1 fruit fly cellular context compared by ENCODE assay signal in the genomic region with DNA sequence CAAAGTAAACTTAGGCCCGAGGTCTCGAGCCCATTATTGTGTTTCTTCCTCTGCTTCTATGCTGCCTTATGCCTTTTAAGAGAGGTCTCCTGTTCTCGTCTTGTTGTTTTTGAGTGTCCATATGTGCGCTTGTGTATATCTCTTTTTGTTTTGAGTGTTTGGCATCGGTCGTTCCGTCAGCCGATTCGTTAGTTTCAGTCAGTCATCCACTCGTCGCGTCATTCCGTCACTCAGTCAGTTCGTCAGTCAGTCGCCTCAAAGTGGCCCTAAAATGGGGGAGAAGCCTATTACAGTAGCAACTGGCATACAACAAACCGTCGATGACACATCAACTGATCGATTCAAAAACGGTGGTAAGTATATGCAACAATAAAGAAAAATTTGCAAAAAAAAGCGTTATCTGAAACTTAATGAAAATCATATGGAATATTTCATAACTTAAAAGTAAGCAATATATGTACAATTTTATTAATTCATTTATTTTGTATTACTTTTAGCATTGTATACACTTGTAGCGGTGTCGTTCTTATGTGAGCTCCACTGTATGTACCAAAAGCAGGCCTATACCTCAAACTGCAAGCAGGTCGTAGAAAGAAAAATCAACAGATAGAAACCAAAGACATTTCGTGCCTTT.
TF ChIP-seq lines count a peak whose summit lies in the region.

No protein-coding gene starts in this region.

TF ChIP-seq in whole organism, embryonic, 481 proteins besides CTCF, POLR2A, EP300 and RAD21 (continued from another document and continues in another):
- peak; percentile 85 for TF ChIP-seq CG10321 (GFP tag; IDR thresholded peaks at IDR 0.05; lab: Robert Waterston, UW)
- no peak for TF ChIP-seq mld (GFP tag; IDR thresholded peaks at IDR 0.05; lab: Robert Waterston, UW; ENCODE audit: partially characterized antibody)
- TF ChIP-seq CG15073 (GFP tag; optimal IDR thresholded peaks at IDR 0.05; lab: Kevin White, UChicago) = peak; percentile 63
- peak; percentile 77 for TF ChIP-seq ac (GFP tag; optimal IDR thresholded peaks at IDR 0.05; lab: Kevin White, UChicago)
- TF ChIP-seq HLHmδ (GFP tag; optimal IDR thresholded peaks at IDR 0.05; lab: Kevin White, UChicago) = peak; percentile 10
- peak; percentile 83 for TF ChIP-seq Atf-2 (GFP tag; optimal IDR thresholded peaks at IDR 0.05; lab: Kevin White, UChicago)
- peak; percentile 86 for TF ChIP-seq CG30403 (GFP tag; optimal IDR thresholded peaks at IDR 0.05; lab: Kevin White, UChicago)
- TF ChIP-seq grau (tag; optimal IDR thresholded peaks at IDR 0.05; lab: Kevin White, UChicago) = peak; percentile 100
- TF ChIP-seq NC2α (GFP tag; optimal IDR thresholded peaks at IDR 0.05; lab: Kevin White, UChicago) = peak; percentile 95
- no peak for TF ChIP-seq Neu2 (GFP tag; optimal IDR thresholded peaks at IDR 0.05; lab: Kevin White, UChicago; ENCODE audit: borderline replicate concordance)
- TF ChIP-seq Taf1 (GFP tag; IDR thresholded peaks at IDR 0.05; lab: Robert Waterston, UW) = peak; percentile 71
- TF ChIP-seq repo (GFP tag; optimal IDR thresholded peaks at IDR 0.05; lab: Kevin White, UChicago) = peak; percentile 66
- peak; percentile 80 for TF ChIP-seq CG11085 (GFP tag; IDR thresholded peaks at IDR 0.05; lab: Robert Waterston, UW)
- peak; percentile 99 for TF ChIP-seq zfh1 (GFP tag; IDR thresholded peaks at IDR 0.05; lab: Robert Waterston, UW)
- TF ChIP-seq caup (GFP tag; optimal IDR thresholded peaks at IDR 0.05; lab: Kevin White, UChicago; ENCODE audit: severe bottlenecking) = peak; percentile 81
- peak; percentile 74 for TF ChIP-seq CG12155 (GFP tag; optimal IDR thresholded peaks at IDR 0.05; lab: Kevin White, UChicago)
- TF ChIP-seq disco-r (GFP tag; optimal IDR thresholded peaks at IDR 0.05; lab: Kevin White, UChicago) = peak; percentile 53
- TF ChIP-seq maf-S (GFP tag; optimal IDR thresholded peaks at IDR 0.05; lab: Kevin White, UChicago) = peak; percentile 74
- TF ChIP-seq Xrp1 (GFP tag; IDR thresholded peaks at IDR 0.05; lab: Robert Waterston, UW) = peak; percentile 97
- peak; percentile 88 for TF ChIP-seq CG9817 (tag; optimal IDR thresholded peaks at IDR 0.05; lab: Kevin White, UChicago)
- peak; percentile 76; the same call in 1 of the 4 replicates for TF ChIP-seq chinmo (GFP tag; IDR thresholded peaks at IDR 0.05; lab: Robert Waterston, UW; ENCODE audit: partially characterized antibody)
- peak; percentile 96 for TF ChIP-seq jigr1 (GFP tag; IDR thresholded peaks at IDR 0.05; lab: Robert Waterston, UW)
- TF ChIP-seq CG7745 (tag; optimal IDR thresholded peaks at IDR 0.05; lab: Kevin White, UChicago) = peak; percentile 74
- peak; percentile 85 for TF ChIP-seq odd (GFP tag; optimal IDR thresholded peaks at IDR 0.05; lab: Kevin White, UChicago)
- TF ChIP-seq luna (GFP tag; optimal IDR thresholded peaks at IDR 0.05; lab: Kevin White, UChicago) = no peak
- TF ChIP-seq Oli (tag; optimal IDR thresholded peaks at IDR 0.05; lab: Kevin White, UChicago) = peak; percentile 96
- peak; percentile 94 for TF ChIP-seq Ssrp (tag; optimal IDR thresholded peaks at IDR 0.05; lab: Kevin White, UChicago)
- peak; percentile 94 for TF ChIP-seq Asciz (GFP tag; optimal IDR thresholded peaks at IDR 0.05; lab: Kevin White, UChicago)
- TF ChIP-seq Abd-B (GFP tag; optimal IDR thresholded peaks at IDR 0.05; lab: Kevin White, UChicago) = peak; percentile 94
- TF ChIP-seq HHEX (GFP tag; optimal IDR thresholded peaks at IDR 0.05; lab: Kevin White, UChicago) = peak; percentile 90
- peak; percentile 95 for TF ChIP-seq Sox102F (GFP tag; optimal IDR thresholded peaks at IDR 0.05; lab: Kevin White, UChicago)
- TF ChIP-seq pros (GFP tag; optimal IDR thresholded peaks at IDR 0.05; lab: Kevin White, UChicago) = peak; percentile 51
- TF ChIP-seq CG31365 (tag; optimal IDR thresholded peaks at IDR 0.05; lab: Kevin White, UChicago) = peak; percentile 67
- TF ChIP-seq CG8089 (GFP tag; optimal IDR thresholded peaks at IDR 0.05; lab: Kevin White, UChicago) = peak; percentile 86
- peak; percentile 86 for TF ChIP-seq B-H1 (GFP tag; IDR thresholded peaks at IDR 0.05; lab: Robert Waterston, UW)
- peak; percentile 92 for TF ChIP-seq CG3726 (GFP tag; IDR thresholded peaks at IDR 0.05; lab: Robert Waterston, UW)
- TF ChIP-seq gro (GFP tag; optimal IDR thresholded peaks at IDR 0.05; lab: Kevin White, UChicago) = peak; percentile 5
- peak; percentile 98 for TF ChIP-seq phol (tag; optimal IDR thresholded peaks at IDR 0.05; lab: Kevin White, UChicago)
- TF ChIP-seq pnt (GFP tag; optimal IDR thresholded peaks at IDR 0.05; lab: Kevin White, UChicago) = peak; percentile 80
- TF ChIP-seq CG4424 (GFP tag; optimal IDR thresholded peaks at IDR 0.05; lab: Kevin White, UChicago) = peak; percentile 94
- TF ChIP-seq PHDP (tag; optimal IDR thresholded peaks at IDR 0.05; lab: Kevin White, UChicago) = peak; percentile 93
- peak; percentile 30 for TF ChIP-seq CG9797 (GFP tag; optimal IDR thresholded peaks at IDR 0.05; lab: Kevin White, UChicago)
- TF ChIP-seq Hr51 (GFP tag; optimal IDR thresholded peaks at IDR 0.05; lab: Kevin White, UChicago) = peak; percentile 93 to 94
- no peak for TF ChIP-seq ato (GFP tag; IDR thresholded peaks at IDR 0.05; lab: Robert Waterston, UW; ENCODE audit: partially characterized antibody)
- TF ChIP-seq pfk (GFP tag; optimal IDR thresholded peaks at IDR 0.05; lab: Kevin White, UChicago) = no peak
- no peak for TF ChIP-seq inv (GFP tag; IDR thresholded peaks at IDR 0.05; lab: Robert Waterston, UW; ENCODE audit: partially characterized antibody)
- peak; percentile 84 for TF ChIP-seq sqz (GFP tag; optimal IDR thresholded peaks at IDR 0.05; lab: Kevin White, UChicago)
- TF ChIP-seq pum (GFP tag; optimal IDR thresholded peaks at IDR 0.05; lab: Kevin White, UChicago) = peak; percentile 88
- TF ChIP-seq rib (GFP tag; IDR thresholded peaks at IDR 0.05; lab: Robert Waterston, UW) = peak; percentile 83
- no peak for TF ChIP-seq Doc3 (GFP tag; IDR thresholded peaks at IDR 0.05; lab: Robert Waterston, UW; ENCODE audit: partially characterized antibody)
- peak; percentile 98 for TF ChIP-seq CG10979 (tag; optimal IDR thresholded peaks at IDR 0.05; lab: Kevin White, UChicago)
- peak; percentile 85 for TF ChIP-seq da (GFP tag; optimal IDR thresholded peaks at IDR 0.05; lab: Kevin White, UChicago)
- peak; percentile 86 for TF ChIP-seq CG3407 (GFP tag; optimal IDR thresholded peaks at IDR 0.05; lab: Kevin White, UChicago)
- TF ChIP-seq CG17186 (GFP tag; optimal IDR thresholded peaks at IDR 0.05; lab: Kevin White, UChicago) = peak; percentile 80
- TF ChIP-seq vfl (GFP tag; optimal IDR thresholded peaks at IDR 0.05; lab: Kevin White, UChicago) = peak; percentile 40
- TF ChIP-seq psq (GFP tag; optimal IDR thresholded peaks at IDR 0.05; lab: Kevin White, UChicago) = peak; percentile 88
- TF ChIP-seq crp (GFP tag; optimal IDR thresholded peaks at IDR 0.05; lab: Kevin White, UChicago) = peak in 1 of 2 experiments; percentile 56
- TF ChIP-seq CG12391 (tag; optimal IDR thresholded peaks at IDR 0.05; lab: Kevin White, UChicago) = peak; percentile 95
- peak; percentile 31 for TF ChIP-seq Ets97D (GFP tag; optimal IDR thresholded peaks at IDR 0.05; lab: Kevin White, UChicago)
- TF ChIP-seq Ada2b (GFP tag; IDR thresholded peaks at IDR 0.05; lab: Robert Waterston, UW) = peak; percentile 89
- TF ChIP-seq CG1603 (tag; optimal IDR thresholded peaks at IDR 0.05; lab: Kevin White, UChicago) = peak; percentile 92
- peak; percentile 81 for TF ChIP-seq TFAM (GFP tag; optimal IDR thresholded peaks at IDR 0.05; lab: Kevin White, UChicago)
- peak; percentile 75 for TF ChIP-seq Side (GFP tag; optimal IDR thresholded peaks at IDR 0.05; lab: Kevin White, UChicago)
- no peak for TF ChIP-seq HLH4C (GFP tag; IDR thresholded peaks at IDR 0.05; lab: Robert Waterston, UW; ENCODE audit: partially characterized antibody)
- no peak for TF ChIP-seq bigmax (GFP tag; optimal IDR thresholded peaks at IDR 0.05; lab: Kevin White, UChicago)
- TF ChIP-seq fd96Cb (tag; optimal IDR thresholded peaks at IDR 0.05; lab: Kevin White, UChicago) = peak; percentile 97
- no peak for TF ChIP-seq CG42726 (GFP tag; IDR thresholded peaks at IDR 0.05; lab: Robert Waterston, UW; ENCODE audit: partially characterized antibody)
- peak; percentile 89 for TF ChIP-seq Ravus (GFP tag; IDR thresholded peaks at IDR 0.05; lab: Robert Waterston, UW)
- TF ChIP-seq YL-1 (GFP tag; optimal IDR thresholded peaks at IDR 0.05; lab: Kevin White, UChicago) = peak; percentile 58
- TF ChIP-seq al (GFP tag; IDR thresholded peaks at IDR 0.05; lab: Robert Waterston, UW) = peak; percentile 87
- TF ChIP-seq NFAT (GFP tag; IDR thresholded peaks at IDR 0.05; lab: Robert Waterston, UW) = peak; percentile 68
- TF ChIP-seq NC2β (GFP tag; optimal IDR thresholded peaks at IDR 0.05; lab: Kevin White, UChicago) = peak; percentile 82
- TF ChIP-seq bowl (GFP tag; IDR thresholded peaks at IDR 0.05; lab: Robert Waterston, UW) = peak; percentile 96
- peak; percentile 72 for TF ChIP-seq CG10543 (GFP tag; optimal IDR thresholded peaks at IDR 0.05; lab: Kevin White, UChicago)
- TF ChIP-seq ranshi (GFP tag; IDR thresholded peaks at IDR 0.05; lab: Robert Waterston, UW) = peak; percentile 92
- TF ChIP-seq lola (GFP tag; optimal IDR thresholded peaks at IDR 0.05; lab: Kevin White, UChicago) = peak in 1 of 3 experiments; percentile 95
- TF ChIP-seq tap (tag; optimal IDR thresholded peaks at IDR 0.05; lab: Kevin White, UChicago) = peak; percentile 96
- TF ChIP-seq HmgD (GFP tag; optimal IDR thresholded peaks at IDR 0.05; lab: Kevin White, UChicago) = peak; percentile 34
- TF ChIP-seq Elba2 (GFP tag; optimal IDR thresholded peaks at IDR 0.05; lab: Kevin White, UChicago) = peak; percentile 32
- no peak for TF ChIP-seq prd (optimal IDR thresholded peaks at IDR 0.05; lab: Kevin White, UChicago)
- peak; percentile 97 for TF ChIP-seq prd (GFP tag; IDR thresholded peaks at IDR 0.05; lab: Robert Waterston, UW)
- TF ChIP-seq CG18599 (GFP tag; optimal IDR thresholded peaks at IDR 0.05; lab: Kevin White, UChicago) = peak; percentile 89
- peak; percentile 91 for TF ChIP-seq CG2202 (tag; optimal IDR thresholded peaks at IDR 0.05; lab: Kevin White, UChicago)
- no peak for TF ChIP-seq CG1832 (GFP tag; optimal IDR thresholded peaks at IDR 0.05; lab: Kevin White, UChicago)
- TF ChIP-seq CG10431 (GFP tag; optimal IDR thresholded peaks at IDR 0.05; lab: Kevin White, UChicago) = peak; percentile 82
- peak; percentile 88 for TF ChIP-seq org-1 (GFP tag; optimal IDR thresholded peaks at IDR 0.05; lab: Kevin White, UChicago)
- TF ChIP-seq Mrtf (GFP tag; IDR thresholded peaks at IDR 0.05; lab: Robert Waterston, UW) = peak; percentile 93
- peak; percentile 88 for TF ChIP-seq Awh (GFP tag; IDR thresholded peaks at IDR 0.05; lab: Robert Waterston, UW)
- no peak for TF ChIP-seq CG2129 (GFP tag; IDR thresholded peaks at IDR 0.05; lab: Robert Waterston, UW; ENCODE audit: partially characterized antibody)
- TF ChIP-seq Hey (tag; optimal IDR thresholded peaks at IDR 0.05; lab: Kevin White, UChicago) = peak; percentile 56
- TF ChIP-seq slp2 (GFP tag; optimal IDR thresholded peaks at IDR 0.05; lab: Kevin White, UChicago) = peak; percentile 92
- TF ChIP-seq Blimp-1 (GFP tag; optimal IDR thresholded peaks at IDR 0.05; lab: Kevin White, UChicago) = peak; percentile 94
- TF ChIP-seq oc (tag; optimal IDR thresholded peaks at IDR 0.05; lab: Kevin White, UChicago) = peak; percentile 95
- TF ChIP-seq Chrac-16 (GFP tag; optimal IDR thresholded peaks at IDR 0.05; lab: Kevin White, UChicago) = peak; percentile 90
- no peak for TF ChIP-seq unc-4 (GFP tag; IDR thresholded peaks at IDR 0.05; lab: Robert Waterston, UW; ENCODE audit: partially characterized antibody)
- peak; percentile 81 for TF ChIP-seq CkIIα-i1 (GFP tag; IDR thresholded peaks at IDR 0.05; lab: Robert Waterston, UW)
- TF ChIP-seq CG14965 (GFP tag; optimal IDR thresholded peaks at IDR 0.05; lab: Kevin White, UChicago; ENCODE audit: borderline replicate concordance) = peak; percentile 62
- no peak for TF ChIP-seq Dip2 (GFP tag; IDR thresholded peaks at IDR 0.05; lab: Robert Waterston, UW)
- peak; percentile 87 for TF ChIP-seq az2 (GFP tag; optimal IDR thresholded peaks at IDR 0.05; lab: Kevin White, UChicago)
- peak; percentile 96 for TF ChIP-seq Rfx (GFP tag; IDR thresholded peaks at IDR 0.05; lab: Robert Waterston, UW)
- peak; percentile 96 for TF ChIP-seq danr (GFP tag; IDR thresholded peaks at IDR 0.05; lab: Robert Waterston, UW)
- TF ChIP-seq CG34376 (GFP tag; optimal IDR thresholded peaks at IDR 0.05; lab: Kevin White, UChicago) = peak; percentile 17
- no peak for TF ChIP-seq knrl (GFP tag; IDR thresholded peaks at IDR 0.05; lab: Robert Waterston, UW; ENCODE audit: partially characterized antibody)
- TF ChIP-seq peb (GFP tag; IDR thresholded peaks at IDR 0.05; lab: Robert Waterston, UW) = peak; percentile 91
- TF ChIP-seq gsb (GFP tag; IDR thresholded peaks at IDR 0.05; lab: Robert Waterston, UW) = peak; percentile 80
- peak; percentile 61 for TF ChIP-seq CG6765 (GFP tag; optimal IDR thresholded peaks at IDR 0.05; lab: Kevin White, UChicago)
- peak; percentile 95 for TF ChIP-seq Dad (GFP tag; optimal IDR thresholded peaks at IDR 0.05; lab: Kevin White, UChicago)
- TF ChIP-seq H2.0 (GFP tag; IDR thresholded peaks at IDR 0.05; lab: Robert Waterston, UW) = peak; percentile 98
- TF ChIP-seq CG33557 (GFP tag; optimal IDR thresholded peaks at IDR 0.05; lab: Kevin White, UChicago) = peak; percentile 96
- peak; percentile 93 for TF ChIP-seq E2f1 (GFP tag; IDR thresholded peaks at IDR 0.05; lab: Robert Waterston, UW)
- peak; percentile 87 for TF ChIP-seq CG12299 (tag; optimal IDR thresholded peaks at IDR 0.05; lab: Kevin White, UChicago)
- peak; percentile 89 for TF ChIP-seq nau (GFP tag; optimal IDR thresholded peaks at IDR 0.05; lab: Kevin White, UChicago)
- TF ChIP-seq eve (GFP tag; optimal IDR thresholded peaks at IDR 0.05; lab: Kevin White, UChicago) = peak in 1 of 2 experiments; percentile 95
- no peak for TF ChIP-seq zf30C (GFP tag; optimal IDR thresholded peaks at IDR 0.05; lab: Kevin White, UChicago)
- peak; percentile 98 for TF ChIP-seq row (GFP tag; IDR thresholded peaks at IDR 0.05; lab: Robert Waterston, UW)
- TF ChIP-seq ERR (GFP tag; optimal IDR thresholded peaks at IDR 0.05; lab: Kevin White, UChicago) = peak; percentile 72
- no peak for TF ChIP-seq CG13287 (GFP tag; IDR thresholded peaks at IDR 0.05; lab: Robert Waterston, UW; ENCODE audit: partially characterized antibody)
- TF ChIP-seq cato (GFP tag; optimal IDR thresholded peaks at IDR 0.05; lab: Kevin White, UChicago; ENCODE audit: borderline replicate concordance) = peak; percentile 55
- peak; percentile 68 for TF ChIP-seq Adf1 (GFP tag; IDR thresholded peaks at IDR 0.05; lab: Robert Waterston, UW)
- TF ChIP-seq CG7928 (GFP tag; optimal IDR thresholded peaks at IDR 0.05; lab: Kevin White, UChicago) = peak; percentile 53
- peak; percentile 93 for TF ChIP-seq unpg (GFP tag; optimal IDR thresholded peaks at IDR 0.05; lab: Kevin White, UChicago)
